Worm (Caenorhabditis elegans): ENCODE results near the gene bcmo-2.

bcmo-2 gene

DNA sequence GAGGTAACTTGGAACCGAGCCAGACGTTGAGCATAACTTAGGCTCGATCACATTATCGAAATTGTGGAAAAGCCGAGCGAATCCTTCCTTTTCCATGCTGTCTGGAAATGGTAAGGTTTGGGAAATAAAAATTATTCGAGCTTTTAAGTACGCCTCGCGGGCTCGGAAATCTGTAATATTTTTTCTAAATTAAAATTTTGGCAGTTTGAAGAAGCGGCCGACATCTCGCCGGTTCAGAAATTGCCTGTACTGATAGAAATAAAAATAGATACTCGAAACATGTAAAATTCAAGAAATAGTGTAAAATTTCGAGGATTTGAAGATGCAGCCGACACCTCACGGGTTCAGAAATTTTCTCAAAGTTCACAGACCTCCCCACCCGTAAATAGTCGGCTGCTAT is at the start of gene bcmo-2:
Gene bcmo-2 (minus strand): TSS at position 101 of the 400 bp plus-strand sequence.
- TF ChIP-seq dao-5 (tag; optimal IDR thresholded peaks at IDR 0.05) (no peak), W03F9.2 (tag; optimal IDR thresholded peaks at IDR 0.05) (no peak), him-1 (tag; optimal IDR thresholded peaks at IDR 0.05) (no peak)

DNA sequence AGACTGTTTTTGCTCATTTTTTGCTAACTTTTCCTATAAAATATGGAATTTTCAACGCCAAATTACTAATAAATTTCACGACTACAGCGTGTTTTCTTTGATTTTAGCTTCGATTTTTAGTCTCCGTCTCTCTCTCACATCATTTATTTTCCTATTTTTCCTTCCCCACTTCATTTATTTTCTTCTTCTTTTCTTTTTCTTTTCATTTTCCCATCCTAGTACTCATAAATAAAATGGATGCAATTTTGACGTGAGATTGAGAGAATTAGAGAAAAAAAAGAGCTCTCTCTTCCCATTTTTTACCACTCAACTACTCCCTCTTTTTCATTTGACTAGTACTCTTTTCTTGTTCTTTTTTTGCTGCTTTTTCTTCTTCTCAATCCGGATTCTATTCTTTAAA is 49.6 kb upstream of the bcmo-2 start:
- TF ChIP-seq W03F9.2 (tag; optimal IDR thresholded peaks at IDR 0.05) = no peak
- TF ChIP-seq him-1 (tag; optimal IDR thresholded peaks at IDR 0.05) = no peak
- TF ChIP-seq dao-5 (tag; optimal IDR thresholded peaks at IDR 0.05) = no peak

DNA sequence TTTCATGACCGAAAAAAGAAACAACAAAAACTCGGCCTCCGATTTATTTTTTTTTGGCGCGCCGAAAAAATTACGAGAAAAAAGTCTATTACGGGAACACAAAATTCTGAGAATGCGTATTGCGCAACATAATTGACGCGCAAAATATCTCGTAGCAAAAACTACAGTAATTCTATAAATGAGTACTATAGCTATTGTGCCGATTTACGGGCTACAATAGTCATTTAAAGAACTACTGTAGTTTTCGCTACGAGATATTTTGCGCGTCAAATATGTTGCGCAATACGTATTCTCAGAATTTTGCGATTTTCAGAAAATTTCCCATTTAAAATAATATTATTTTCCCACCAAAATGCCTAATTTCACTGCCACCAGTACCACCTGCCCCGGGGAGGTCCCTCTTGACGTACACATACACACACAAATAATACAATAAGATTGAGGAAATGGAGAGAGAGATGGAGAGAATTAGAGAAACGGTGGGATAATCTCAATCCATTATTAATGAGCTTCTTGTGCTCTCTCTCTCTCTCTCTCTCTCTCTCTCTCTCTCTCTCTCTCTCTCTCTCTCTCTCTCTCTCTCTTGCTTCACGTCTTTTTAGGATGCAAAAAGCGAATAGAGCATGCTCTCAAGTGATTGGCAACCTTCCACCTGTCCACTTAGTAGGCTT is 48.9 kb upstream of the bcmo-2 start:
- TF ChIP-seq dao-5 (tag; optimal IDR thresholded peaks at IDR 0.05) (no peak), W03F9.2 (tag; optimal IDR thresholded peaks at IDR 0.05) (no peak)

DNA sequence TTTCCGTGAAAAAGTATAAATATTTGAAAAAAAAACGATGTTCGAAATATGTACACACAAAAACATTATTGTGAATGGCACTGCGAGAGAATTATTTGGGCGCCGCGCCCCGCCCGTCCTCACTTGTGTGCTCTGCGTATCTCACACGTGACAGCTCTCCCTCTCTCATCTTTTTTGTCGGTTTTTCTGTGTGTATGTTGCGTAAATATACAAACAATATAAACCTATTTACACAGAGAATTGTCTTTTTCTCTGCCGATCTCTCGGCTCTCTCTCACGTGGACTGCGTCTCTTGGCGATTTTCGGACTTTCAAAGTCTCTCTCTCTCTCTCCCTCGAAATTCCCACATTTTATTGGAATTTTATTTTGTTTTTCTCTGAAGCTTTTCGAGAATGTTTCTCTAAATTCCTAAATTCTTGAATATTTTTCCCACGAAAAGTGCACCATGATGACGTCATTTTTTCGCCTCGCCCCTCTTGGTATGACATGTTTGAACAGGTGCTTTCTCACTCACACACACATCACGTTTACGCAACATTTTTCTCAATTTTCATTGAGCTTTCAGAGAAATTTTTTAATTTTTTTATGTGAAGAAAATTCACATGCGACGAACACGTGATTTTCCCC is 48.1 kb upstream of the bcmo-2 start:
- TF ChIP-seq W03F9.2 (tag; optimal IDR thresholded peaks at IDR 0.05) (peak; percentile 35), dao-5 (tag; optimal IDR thresholded peaks at IDR 0.05) (no peak), him-1 (tag; optimal IDR thresholded peaks at IDR 0.05) (no peak)

DNA sequence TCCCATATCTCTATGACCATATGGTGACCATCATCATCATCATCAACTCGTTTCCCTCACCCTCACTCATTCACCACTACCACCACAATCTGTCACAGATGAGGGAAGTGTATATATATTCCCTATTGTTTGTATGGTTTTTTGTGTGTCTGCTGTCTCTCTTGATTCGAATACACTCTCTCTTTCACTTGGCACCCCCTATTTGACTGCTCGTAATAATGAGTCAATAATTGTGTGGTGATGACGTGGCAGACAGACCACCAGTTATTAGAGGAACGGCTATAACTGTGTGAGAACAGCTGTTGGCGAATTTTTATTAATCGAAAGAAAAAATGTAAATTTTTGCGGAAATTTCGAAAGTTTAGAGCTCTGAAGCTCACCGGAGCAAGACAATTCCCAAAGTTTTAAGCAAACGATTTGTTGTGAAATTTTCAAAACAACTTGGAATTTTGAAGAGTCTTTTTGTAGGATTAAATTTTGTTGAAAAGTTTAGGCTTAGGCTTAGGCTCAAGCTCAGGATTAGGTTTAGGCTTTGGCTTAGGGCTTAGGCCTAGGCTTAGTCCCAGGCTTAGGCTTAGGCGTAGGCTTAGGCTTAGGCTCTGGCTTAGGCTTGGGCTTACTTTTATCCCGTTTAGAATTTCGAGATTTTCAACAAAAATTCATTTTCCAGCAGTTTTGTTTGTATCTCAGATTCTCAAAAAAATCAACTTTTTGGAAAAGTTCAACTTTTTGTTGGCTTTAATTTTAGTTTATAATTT is 47.0 kb upstream of the bcmo-2 start:
- TF ChIP-seq him-1 (tag; optimal IDR thresholded peaks at IDR 0.05) (no peak), dao-5 (tag; optimal IDR thresholded peaks at IDR 0.05) (no peak), W03F9.2 (tag; optimal IDR thresholded peaks at IDR 0.05) (no peak)

DNA sequence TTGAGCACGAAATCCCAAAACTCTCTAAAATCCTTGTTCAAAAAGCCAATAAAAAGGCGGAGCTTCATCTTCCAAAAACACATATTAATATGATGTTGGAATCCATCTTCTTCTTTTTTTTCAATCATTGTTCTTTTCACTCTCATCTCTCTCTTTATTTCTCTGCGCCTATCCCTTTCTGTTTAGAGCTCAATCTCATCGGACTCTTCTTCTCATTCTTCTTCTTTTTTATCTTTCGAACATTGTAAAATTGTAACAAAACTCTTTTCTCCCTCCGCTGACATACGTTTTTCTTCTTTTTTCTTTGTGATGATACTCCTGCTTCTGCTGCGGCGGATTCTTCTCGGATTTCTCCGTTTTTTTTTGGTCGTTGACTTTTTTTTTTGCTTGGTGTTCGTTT is 46.1 kb upstream of the bcmo-2 start:
- no peak for TF ChIP-seq him-1 (tag; optimal IDR thresholded peaks at IDR 0.05)
- TF ChIP-seq W03F9.2 (tag; optimal IDR thresholded peaks at IDR 0.05) = no peak
- TF ChIP-seq dao-5 (tag; optimal IDR thresholded peaks at IDR 0.05) = no peak

DNA sequence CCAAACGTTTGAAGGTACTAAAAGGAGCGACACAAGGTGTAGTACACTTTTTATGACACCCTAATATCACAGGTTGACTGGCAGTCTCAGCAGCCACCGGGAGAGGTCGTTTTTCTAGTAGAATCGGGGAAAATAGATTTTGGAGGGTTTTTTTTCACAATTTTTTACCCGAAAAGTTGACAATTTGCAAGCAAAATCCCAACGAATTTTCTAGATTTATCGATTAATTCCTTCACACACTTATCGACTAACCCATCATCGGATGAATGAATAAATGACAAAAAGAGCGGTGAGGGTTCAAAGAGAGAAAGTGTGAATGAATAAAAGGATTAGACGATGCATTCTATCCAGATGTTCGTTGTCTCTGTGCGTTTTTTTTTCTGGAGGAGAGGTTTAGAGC is 45.3 kb upstream of the bcmo-2 start:
- TF ChIP-seq him-1 (tag; optimal IDR thresholded peaks at IDR 0.05) (no peak), dao-5 (tag; optimal IDR thresholded peaks at IDR 0.05) (no peak), W03F9.2 (tag; optimal IDR thresholded peaks at IDR 0.05) (no peak)

DNA sequence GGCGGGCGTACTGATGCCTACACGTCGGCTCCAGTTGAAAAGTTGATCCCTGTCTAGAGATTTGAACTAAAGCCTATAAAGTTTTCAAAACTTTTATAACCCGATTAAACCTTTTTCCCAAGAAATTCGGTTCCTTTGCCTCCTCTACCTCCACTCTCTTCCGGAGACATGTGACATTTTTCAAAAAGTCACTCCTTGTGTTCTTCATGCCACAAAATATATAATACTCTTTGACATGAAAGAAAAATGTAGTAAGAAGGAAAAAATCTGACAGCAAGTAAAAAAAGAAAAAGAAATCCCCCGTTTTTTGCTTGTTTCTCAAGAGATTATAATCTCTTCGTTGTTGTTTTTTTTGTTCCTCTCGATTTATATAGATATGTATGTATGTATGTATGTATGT is 44.2 kb upstream of the bcmo-2 start:
- no peak for TF ChIP-seq W03F9.2 (tag; optimal IDR thresholded peaks at IDR 0.05)
- no peak for TF ChIP-seq dao-5 (tag; optimal IDR thresholded peaks at IDR 0.05)
- TF ChIP-seq him-1 (tag; optimal IDR thresholded peaks at IDR 0.05) = no peak

DNA sequence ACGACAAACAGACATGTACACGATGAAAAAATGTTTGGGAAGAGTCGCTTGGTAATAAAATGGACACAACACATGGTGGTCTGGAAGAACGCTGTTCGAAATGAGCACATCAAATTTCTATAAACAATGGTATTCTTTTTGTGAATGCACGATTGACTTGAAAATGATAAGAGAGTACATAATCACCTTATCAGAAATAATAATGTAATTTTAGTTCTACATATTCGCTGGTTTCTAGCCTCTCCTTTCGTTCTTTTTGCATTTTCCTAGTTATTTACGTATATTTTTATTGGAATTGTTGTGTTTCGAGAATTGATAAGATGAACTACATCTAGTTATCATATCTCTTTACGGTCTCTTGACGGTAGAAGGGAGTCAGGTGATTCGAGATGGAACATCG is 43.4 kb upstream of the bcmo-2 start:
- no peak for TF ChIP-seq him-1 (tag; optimal IDR thresholded peaks at IDR 0.05)
- no peak for TF ChIP-seq dao-5 (tag; optimal IDR thresholded peaks at IDR 0.05)
- TF ChIP-seq W03F9.2 (tag; optimal IDR thresholded peaks at IDR 0.05) = no peak

DNA sequence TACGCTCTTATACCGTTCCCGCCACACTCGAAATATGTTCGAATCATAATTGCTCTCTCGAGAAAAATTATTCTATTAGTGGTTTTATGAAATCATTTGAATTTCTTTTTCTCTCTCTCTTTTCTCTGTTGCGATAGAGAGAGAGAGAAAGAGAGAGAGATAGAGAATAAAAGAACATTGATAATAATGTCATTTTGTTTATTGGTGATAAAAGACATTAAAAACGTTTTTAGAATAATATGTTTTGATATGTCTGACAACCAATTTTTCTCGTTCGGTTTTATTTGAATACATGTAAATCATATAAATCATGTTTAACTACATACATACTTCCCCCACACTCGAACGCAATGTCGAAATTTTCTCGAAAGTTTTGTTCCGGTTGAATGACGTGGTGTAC is 42.3 kb upstream of the bcmo-2 start:
- TF ChIP-seq him-1 (tag; optimal IDR thresholded peaks at IDR 0.05) = no peak

DNA sequence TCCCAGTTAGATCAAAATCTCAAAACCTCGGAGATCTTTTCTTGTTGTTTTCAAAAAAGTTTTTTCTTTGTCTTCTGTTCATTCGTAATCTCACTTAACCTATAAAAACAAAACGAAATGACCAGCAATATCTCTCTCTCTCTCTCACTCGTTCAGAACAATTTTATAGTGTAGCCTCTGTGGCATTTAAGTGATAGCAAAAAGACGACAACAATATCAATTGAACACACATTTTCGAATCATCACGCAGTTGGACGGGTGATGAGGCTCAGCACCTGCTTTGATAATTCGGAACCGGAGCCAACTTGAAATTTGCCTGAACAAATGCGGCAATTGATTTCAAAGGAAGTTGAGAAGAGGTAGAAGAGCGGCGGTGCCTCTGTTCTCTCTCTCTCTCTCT is 41.7 kb upstream of the bcmo-2 start:
- TF ChIP-seq dao-5 (tag; optimal IDR thresholded peaks at IDR 0.05) (no peak), W03F9.2 (tag; optimal IDR thresholded peaks at IDR 0.05) (no peak), him-1 (tag; optimal IDR thresholded peaks at IDR 0.05) (no peak)

DNA sequence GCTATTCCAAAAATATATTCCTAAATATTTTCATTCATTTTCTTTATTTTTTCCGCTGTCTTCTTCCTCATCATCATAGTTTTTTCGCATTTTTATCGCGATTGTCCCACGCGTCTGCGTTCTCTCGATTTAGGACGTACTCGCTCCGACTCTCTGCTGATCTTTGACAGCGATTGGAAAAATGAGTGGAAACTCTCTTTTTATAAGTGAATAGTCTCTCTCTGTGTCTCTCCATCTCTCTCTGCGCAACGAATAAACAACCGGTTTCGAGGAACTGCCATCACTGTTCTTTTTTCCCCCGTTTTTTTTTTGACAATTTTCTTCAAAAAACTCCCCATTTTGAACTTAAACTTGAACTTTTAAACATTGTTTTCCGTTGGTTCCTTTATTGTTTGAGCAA is 40.7 kb upstream of the bcmo-2 start:
- TF ChIP-seq dao-5 (tag; optimal IDR thresholded peaks at IDR 0.05) (no peak), him-1 (tag; optimal IDR thresholded peaks at IDR 0.05) (no peak), W03F9.2 (tag; optimal IDR thresholded peaks at IDR 0.05) (no peak)

DNA sequence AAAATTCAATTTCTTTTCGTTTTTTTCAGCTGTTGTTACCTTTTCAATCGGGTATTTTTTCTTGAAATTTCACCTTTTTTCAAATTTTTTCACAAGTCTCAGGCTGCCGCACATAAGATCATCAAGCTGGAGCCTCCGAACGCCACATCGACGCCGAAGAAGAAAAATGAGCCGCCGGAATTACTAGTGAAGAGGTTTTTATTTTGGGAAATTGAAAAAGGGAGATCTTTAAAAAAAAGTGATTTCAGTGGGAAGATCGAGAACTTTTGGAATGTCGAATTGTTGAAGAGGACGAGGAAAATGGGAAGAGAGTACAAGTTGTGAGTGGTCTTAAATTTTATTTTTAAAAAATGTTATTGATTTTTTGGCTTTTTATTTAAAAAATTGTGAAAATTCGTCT is 39.4 kb upstream of the bcmo-2 start, which contains the start of gene sea-2:
Gene sea-2 (plus strand): TSS at position 301 of the 400 bp plus-strand sequence.
- TF ChIP-seq him-1 (tag; optimal IDR thresholded peaks at IDR 0.05) = no peak
- no peak for TF ChIP-seq dao-5 (tag; optimal IDR thresholded peaks at IDR 0.05)
- TF ChIP-seq W03F9.2 (tag; optimal IDR thresholded peaks at IDR 0.05) = no peak

DNA sequence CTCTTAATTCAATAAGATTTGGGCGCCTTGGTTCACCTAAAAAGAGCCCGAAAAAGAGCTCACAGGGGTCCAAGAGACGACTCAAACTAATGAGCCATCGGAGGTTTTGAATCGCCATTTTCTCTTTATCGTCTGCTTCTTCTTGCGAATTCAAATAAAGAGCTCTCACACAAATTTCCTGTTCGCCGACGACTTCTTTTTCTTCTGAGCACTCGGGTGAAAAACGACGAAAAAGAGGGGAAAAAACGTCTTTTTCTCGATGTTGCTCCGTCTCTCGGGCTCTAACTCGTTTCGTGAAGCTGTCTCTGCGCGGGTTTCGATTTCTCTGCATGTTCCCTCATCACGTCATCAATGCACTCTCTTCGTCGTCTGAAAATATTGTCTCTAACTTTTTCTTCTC is 37.9 kb upstream of the bcmo-2 start:
- no peak for TF ChIP-seq dao-5 (tag; optimal IDR thresholded peaks at IDR 0.05)
- TF ChIP-seq him-1 (tag; optimal IDR thresholded peaks at IDR 0.05) = peak; percentile 10

Data from whole organism, L4/young adult.